Fruit fly (Drosophila melanogaster) whole organism, embryonic: ENCODE data around the gene CG31817.

Experiments
- Atf3 ChIP-seq: fragments of 200-800 bp; sonication (Bioruptor generic); optimal IDR thresholded peaks from 3 replicates; lab custom pipeline; 2016; ENCODE audit warnings: missing biosample characterization, missing genetic modification characterization
- B-H1 ChIP-seq: fragments of 200-800 bp; sonication (Bioruptor generic); IDR thresholded peaks from 3 replicates; pipeline ENCODE4 v1.3.6; 2022; ENCODE audit warnings: missing biosample characterization, missing genetic modification characterization
- Bgb ChIP-seq: fragments of 200-800 bp; sonication (Bioruptor generic); IDR thresholded peaks from 2 replicates; pipeline ENCODE4 v1.3.6; 2022; ENCODE audit warnings: missing biosample characterization, missing genetic modification characterization; ENCODE audit not compliant: partially characterized antibody
- CG10366 ChIP-seq: fragments of 200-800 bp; sonication (Bioruptor generic); IDR thresholded peaks from 2 replicates; pipeline ENCODE4 v1.3.6; 2022; ENCODE audit warnings: missing biosample characterization, missing genetic modification characterization
- CG11093 ChIP-seq: fragments of 200-800 bp; sonication (Bioruptor generic); IDR thresholded peaks from 3 replicates; pipeline ENCODE4 v1.3.6; 2022; ENCODE audit warnings: missing biosample characterization, missing genetic modification characterization
- CG11456 ChIP-seq: fragments of 200-800 bp; sonication (Bioruptor generic); IDR thresholded peaks from 3 replicates; pipeline ENCODE4 v1.3.6; 2022; ENCODE audit warnings: missing biosample characterization, missing genetic modification characterization
- CG11696 ChIP-seq: fragments of 200-800 bp; sonication (Bioruptor generic); IDR thresholded peaks from 2 replicates; pipeline ENCODE4 v1.3.6; 2022; ENCODE audit warnings: missing biosample characterization, missing genetic modification characterization
- CG12744 ChIP-seq: fragments of 200-800 bp; sonication (Bioruptor generic); optimal IDR thresholded peaks from 2 replicates; lab custom pipeline; 2016; ENCODE audit warnings: missing biosample characterization, missing genetic modification characterization
- CG14014 ChIP-seq: fragments of 200-800 bp; sonication (Bioruptor generic); IDR thresholded peaks from 2 replicates; pipeline ENCODE4 v1.3.6; 2022; ENCODE audit warnings: missing biosample characterization, missing genetic modification characterization
- CG14441 ChIP-seq: fragments of 200-800 bp; sonication (Bioruptor generic); IDR thresholded peaks from 2 replicates; pipeline ENCODE4 v1.3.6; 2022; ENCODE audit warnings: missing biosample characterization, missing genetic modification characterization
- CG1529 ChIP-seq: fragments of 200-800 bp; sonication (Bioruptor generic); optimal IDR thresholded peaks from 3 replicates; lab custom pipeline; 2018; ENCODE audit warnings: missing biosample characterization, missing genetic modification characterization
- CG15601 ChIP-seq: fragments of 200-800 bp; sonication (Bioruptor generic); optimal IDR thresholded peaks from 3 replicates; lab custom pipeline; 2019; ENCODE audit warnings: missing biosample characterization, mild to moderate bottlenecking, missing genetic modification characterization, moderate library complexity
- CG1603 ChIP-seq: fragments of 200-800 bp; sonication (Bioruptor generic); optimal IDR thresholded peaks from 2 replicates; lab custom pipeline; 2019; ENCODE audit warnings: missing biosample characterization, mild to moderate bottlenecking, missing genetic modification characterization, moderate library complexity
- CG17359 ChIP-seq: fragments of 200-800 bp; sonication (Bioruptor generic); optimal IDR thresholded peaks from 3 replicates; lab custom pipeline; 2018; ENCODE audit warnings: missing biosample characterization, mild to moderate bottlenecking, missing genetic modification characterization, moderate library complexity
- CG18619 ChIP-seq: fragments of 200-800 bp; sonication (Bioruptor generic); optimal IDR thresholded peaks from 3 replicates; lab custom pipeline; 2017; ENCODE audit warnings: missing biosample characterization, mild to moderate bottlenecking, missing genetic modification characterization
- CG3726 ChIP-seq: fragments of 200-800 bp; sonication (Bioruptor generic); IDR thresholded peaks from 3 replicates; pipeline ENCODE4, ENCODE4 v1.3.6; 2022; ENCODE audit warnings: missing biosample characterization, missing genetic modification characterization
- CG6272 ChIP-seq: fragments of 200-800 bp; sonication (Bioruptor generic); IDR thresholded peaks from 2 replicates; pipeline ENCODE4 v1.3.6; 2022; ENCODE audit warnings: missing biosample characterization, missing genetic modification characterization
- CG7271 ChIP-seq: fragments of 200-800 bp; sonication (Bioruptor generic); optimal IDR thresholded peaks from 2 replicates; lab custom pipeline; 2018; ENCODE audit warnings: missing biosample characterization, mild to moderate bottlenecking, missing genetic modification characterization, moderate library complexity
- CG7556 ChIP-seq: fragments of 200-800 bp; sonication (Bioruptor generic); optimal IDR thresholded peaks from 2 replicates; lab custom pipeline; 2017; ENCODE audit warnings: missing biosample characterization, mild to moderate bottlenecking, missing genetic modification characterization
- CG7745 ChIP-seq: fragments of 200-800 bp; sonication (Bioruptor generic); optimal IDR thresholded peaks from 2 replicates; lab custom pipeline; 2018; ENCODE audit warnings: missing biosample characterization, mild to moderate bottlenecking, missing genetic modification characterization, moderate library complexity
- CG8944 ChIP-seq: fragments of 200-800 bp; sonication (Bioruptor generic); optimal IDR thresholded peaks from 3 replicates; lab custom pipeline; 2016; ENCODE audit warnings: missing biosample characterization, missing genetic modification characterization
- CG9609 ChIP-seq: fragments of 200-800 bp; sonication (Bioruptor generic); optimal IDR thresholded peaks from 3 replicates; lab custom pipeline; 2016; ENCODE audit warnings: missing biosample characterization, missing genetic modification characterization
- CrebB ChIP-seq: fragments of 200-800 bp; sonication (Bioruptor generic); optimal IDR thresholded peaks from 3 replicates; lab custom pipeline; 2018; ENCODE audit warnings: missing biosample characterization, mild to moderate bottlenecking, missing genetic modification characterization
- Dek ChIP-seq: fragments of 200-800 bp; sonication (Bioruptor generic); optimal IDR thresholded peaks from 3 replicates; lab custom pipeline; 2019; ENCODE audit warnings: missing biosample characterization, mild to moderate bottlenecking, missing genetic modification characterization, moderate library complexity
- Dref ChIP-seq: fragments of 200-800 bp; sonication (Bioruptor generic); IDR thresholded peaks from 2 replicates; pipeline ENCODE4 v1.3.6; 2022; ENCODE audit warnings: missing biosample characterization, missing genetic modification characterization
- Fer2 ChIP-seq: fragments of 200-800 bp; sonication (Bioruptor generic); optimal IDR thresholded peaks from 2 replicates; lab custom pipeline; 2018; ENCODE audit warnings: missing biosample characterization, mild to moderate bottlenecking, missing genetic modification characterization, moderate library complexity
- HLH54F ChIP-seq: fragments of 200-800 bp; sonication (Bioruptor generic); optimal IDR thresholded peaks from 3 replicates; lab custom pipeline; 2016; ENCODE audit warnings: missing biosample characterization, missing genetic modification characterization
- Lim3 ChIP-seq: fragments of 200-800 bp; sonication (Bioruptor generic); IDR thresholded peaks from 2 replicates; pipeline ENCODE4 v1.3.6; 2022; ENCODE audit warnings: missing biosample characterization, missing genetic modification characterization
- MTF-1 ChIP-seq: fragments of 200-800 bp; sonication (Bioruptor generic); optimal IDR thresholded peaks from 2 replicates; lab custom pipeline; 2018; ENCODE audit warnings: missing biosample characterization, mild to moderate bottlenecking, missing genetic modification characterization, borderline replicate concordance
- Pdp1 ChIP-seq, 2 experiments: fragments of 200-800 bp; sonication (Bioruptor generic); optimal IDR thresholded peaks; 3 replicates each; lab custom pipeline; 2016; ENCODE audit warnings: missing biosample characterization in 2 of 2, missing genetic modification characterization in 2 of 2, mild to moderate bottlenecking in 1 of 2, moderate library complexity in 1 of 2
- Sox102F ChIP-seq: fragments of 200-800 bp; sonication (Bioruptor generic); optimal IDR thresholded peaks from 2 replicates; lab custom pipeline; 2018; ENCODE audit warnings: missing biosample characterization, mild to moderate bottlenecking, missing genetic modification characterization, moderate library complexity
- TFAM ChIP-seq: fragments of 200-800 bp; sonication (Bioruptor generic); optimal IDR thresholded peaks from 2 replicates; lab custom pipeline; 2017; ENCODE audit warnings: missing biosample characterization, missing genetic modification characterization, inconsistent platforms
- ase ChIP-seq: fragments of 200-800 bp; sonication (Bioruptor generic); IDR thresholded peaks from 3 replicates; pipeline ENCODE4 v1.3.6; 2022; ENCODE audit warnings: missing biosample characterization, missing genetic modification characterization
- ato ChIP-seq: fragments of 200-800 bp; sonication (Bioruptor generic); IDR thresholded peaks from 2 replicates; pipeline ENCODE4 v1.3.6; 2022; ENCODE audit warnings: missing biosample characterization, missing genetic modification characterization; ENCODE audit not compliant: partially characterized antibody
- bab2 ChIP-seq: fragments of 200-800 bp; sonication (Bioruptor generic); optimal IDR thresholded peaks from 2 replicates; lab custom pipeline; 2016; ENCODE audit warnings: missing biosample characterization, missing genetic modification characterization
- bcd ChIP-seq: fragments of 200-800 bp; sonication (Bioruptor generic); optimal IDR thresholded peaks from 2 replicates; lab custom pipeline; 2017; ENCODE audit warnings: missing biosample characterization, mild to moderate bottlenecking, missing genetic modification characterization
- cato ChIP-seq: fragments of 200-800 bp; sonication (Bioruptor generic); optimal IDR thresholded peaks from 2 replicates; lab custom pipeline; 2016; ENCODE audit warnings: missing biosample characterization, missing genetic modification characterization, borderline replicate concordance
- corto ChIP-seq: fragments of 200-800 bp; sonication (Bioruptor generic); optimal IDR thresholded peaks from 2 replicates; lab custom pipeline; 2016; ENCODE audit warnings: missing biosample characterization, mild to moderate bottlenecking, missing genetic modification characterization, moderate library complexity
- crp ChIP-seq, 2 experiments: fragments of 200-800 bp; sonication (Bioruptor generic); optimal IDR thresholded peaks; 2 replicates in 1 of 2; 3 replicates in 1 of 2; lab custom pipeline; 2017; ENCODE audit warnings: missing biosample characterization in 2 of 2, missing genetic modification characterization in 2 of 2, mild to moderate bottlenecking in 1 of 2, moderate library complexity in 1 of 2
- fd96Cb ChIP-seq: fragments of 200-800 bp; sonication (Bioruptor generic); optimal IDR thresholded peaks from 2 replicates; lab custom pipeline; 2018; ENCODE audit warnings: missing biosample characterization, mild to moderate bottlenecking, missing genetic modification characterization, moderate library complexity
- grau ChIP-seq: fragments of 200-800 bp; optimal IDR thresholded peaks from 3 replicates; lab custom pipeline; 2019; ENCODE audit warnings: missing biosample characterization, mild to moderate bottlenecking, missing genetic modification characterization, moderate library complexity
- grn ChIP-seq: fragments of 200-800 bp; sonication (Bioruptor generic); optimal IDR thresholded peaks from 3 replicates; lab custom pipeline; 2017; ENCODE audit warnings: missing biosample characterization, missing genetic modification characterization
- lilli ChIP-seq: fragments of 200-800 bp; sonication (Bioruptor generic); optimal IDR thresholded peaks from 3 replicates; lab custom pipeline; 2016; ENCODE audit warnings: missing biosample characterization, missing genetic modification characterization
- lola ChIP-seq, 3 experiments: fragments of >200 bp in 2 of 3; fragments of 200-800 bp in 1 of 3; sonication (Bioruptor generic) in 1 of 3; optimal IDR thresholded peaks; 2 replicates each; lab custom pipeline; 2017 to 2019; ENCODE audit warnings: missing biosample characterization in 3 of 3, missing genetic modification characterization in 3 of 3, mild to moderate bottlenecking in 1 of 3, moderate library complexity in 1 of 3
- sima ChIP-seq: fragments of 200-800 bp; sonication (Bioruptor generic); optimal IDR thresholded peaks from 2 replicates; lab custom pipeline; 2016; ENCODE audit warnings: missing biosample characterization, missing genetic modification characterization
- sqz ChIP-seq: fragments of 200-800 bp; sonication (Bioruptor generic); optimal IDR thresholded peaks from 3 replicates; lab custom pipeline; 2018; ENCODE audit warnings: missing biosample characterization, mild to moderate bottlenecking, missing genetic modification characterization
- tin ChIP-seq: fragments of 200-800 bp; sonication (Bioruptor generic); optimal IDR thresholded peaks from 3 replicates; lab custom pipeline; 2016; ENCODE audit warnings: missing biosample characterization, missing genetic modification characterization
- tna ChIP-seq: fragments of 200-800 bp; sonication (Bioruptor generic); IDR thresholded peaks from 2 replicates; pipeline ENCODE4 v1.3.6; 2022; ENCODE audit warnings: missing biosample characterization, missing genetic modification characterization; ENCODE audit not compliant: partially characterized antibody

The CG31817 gene

DNA sequence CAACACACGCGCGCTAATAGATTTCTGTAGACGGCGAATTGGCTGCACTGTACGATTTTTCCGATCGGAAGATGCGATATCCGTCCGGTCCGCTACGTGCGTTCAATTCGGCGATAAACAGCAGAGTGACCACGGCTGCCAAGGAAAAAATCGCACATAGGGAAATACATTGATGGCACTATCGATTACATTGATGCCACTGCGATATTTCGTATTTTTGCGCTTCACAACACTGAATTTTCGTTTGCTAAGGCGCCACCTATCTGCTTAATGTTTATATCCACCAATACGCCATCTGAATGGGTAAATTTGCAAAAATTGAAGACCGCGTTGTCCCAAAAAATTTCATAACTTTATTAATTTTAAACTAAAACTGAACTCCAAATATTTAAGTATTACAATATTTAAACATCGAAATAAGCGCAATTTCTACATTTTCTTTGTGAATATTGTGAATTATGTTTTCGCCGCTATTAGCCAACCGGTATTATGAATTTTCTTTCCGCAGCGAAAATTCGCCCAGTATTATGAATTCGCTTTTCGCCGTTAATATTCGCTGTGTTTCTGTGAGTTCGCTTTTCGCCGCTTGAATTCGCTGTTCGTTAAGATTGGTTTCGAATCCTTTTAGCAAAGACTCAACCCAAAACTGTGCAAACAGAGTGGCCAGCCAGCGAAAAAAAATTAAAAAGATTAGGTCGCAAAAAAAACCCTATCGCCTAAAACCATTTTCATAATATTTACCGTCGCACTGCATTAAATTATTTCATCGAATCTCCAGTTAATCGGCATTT, 49.9 kb downstream of the CG31817 start, which contains the start of the genes crp and pkaap:
TSS of gene crp (minus strand) at position 129 of the 791 bp plus-strand sequence.
TSS of gene pkaap (plus strand) at position 689 of the 791 bp plus-strand sequence.
- TF ChIP-seq grau (tag; lab: Kevin White, UChicago), result peak; percentile 69
- TF ChIP-seq CG1529 (GFP tag; lab: Kevin White, UChicago), result peak; percentile 61
- peak; percentile 75 for TF ChIP-seq CG15601 (tag; lab: Kevin White, UChicago)
- no peak for TF ChIP-seq cato (GFP tag; lab: Kevin White, UChicago)
- peak; percentile 93 for TF ChIP-seq CG8944
- TF ChIP-seq CG7745 (tag; lab: Kevin White, UChicago), result peak; percentile 34
- no peak for TF ChIP-seq Dref (GFP tag; lab: Robert Waterston, UW)
- peak; percentile 55; the same call in 2 of the 3 replicates for TF ChIP-seq CG11093 (GFP tag; lab: Robert Waterston, UW)
- TF ChIP-seq lilli (GFP tag; lab: Kevin White, UChicago), result peak; percentile 93
- TF ChIP-seq CG18619, result peak; percentile 52
- no peak for TF ChIP-seq B-H1
- TF ChIP-seq grn, result peak; percentile 90
- TF ChIP-seq CG17359 (tag; lab: Kevin White, UChicago), result peak; percentile 73
- TF ChIP-seq CG11456 (GFP tag; lab: Robert Waterston, UW), result no peak
- peak; percentile 84 for TF ChIP-seq CrebB (tag; lab: Kevin White, UChicago)
- no peak for TF ChIP-seq CG3726
- peak; percentile 42 for TF ChIP-seq Fer2 (tag; lab: Kevin White, UChicago)
- no peak for TF ChIP-seq Bgb (GFP tag; lab: Robert Waterston, UW)
- no peak for TF ChIP-seq Lim3
- peak; percentile 75 for TF ChIP-seq Dek (tag; lab: Kevin White, UChicago)
- peak; percentile 89 for TF ChIP-seq CG1603
- TF ChIP-seq sqz (GFP tag; lab: Kevin White, UChicago), result no peak
- peak; percentile 90 for TF ChIP-seq tin
- TF ChIP-seq CG12744 (GFP tag; lab: Kevin White, UChicago), result peak; percentile 77
- TF ChIP-seq fd96Cb (tag; lab: Kevin White, UChicago), result peak; percentile 53
- TF ChIP-seq CG14014 (GFP tag; lab: Robert Waterston, UW), result no peak
- no peak for TF ChIP-seq TFAM (GFP tag; lab: Kevin White, UChicago)
- no peak for TF ChIP-seq tna (GFP tag; lab: Robert Waterston, UW)
- TF ChIP-seq Atf3 (GFP tag; lab: Kevin White, UChicago), result peak; percentile 54
- peak; percentile 20 for TF ChIP-seq sima
- no peak for TF ChIP-seq Sox102F
- peak in 1 of 3 experiments; percentile 14 for TF ChIP-seq lola (GFP tag; optimal IDR thresholded peaks at IDR 0.05; lab: Kevin White, UChicago)
- peak; percentile 65 for TF ChIP-seq CG7556
- TF ChIP-seq CG11696, result no peak
- peak; percentile 82 for TF ChIP-seq MTF-1 (GFP tag; lab: Kevin White, UChicago)
- peak; percentile 74 for TF ChIP-seq CG6272 (GFP tag; lab: Robert Waterston, UW)
- no peak for TF ChIP-seq CG14441 (GFP tag; lab: Robert Waterston, UW)
- TF ChIP-seq CG10366 (GFP tag; lab: Robert Waterston, UW), result no peak
- TF ChIP-seq bab2 (GFP tag; lab: Kevin White, UChicago), result peak; percentile 90
- TF ChIP-seq ato, result no peak
- TF ChIP-seq corto (GFP tag; lab: Kevin White, UChicago), result peak; percentile 91
- TF ChIP-seq bcd (GFP tag; lab: Kevin White, UChicago), result peak; percentile 69
- TF ChIP-seq CG7271 (tag; lab: Kevin White, UChicago), result peak; percentile 51
- TF ChIP-seq HLH54F (GFP tag; lab: Kevin White, UChicago), result peak; percentile 89
- TF ChIP-seq Pdp1 (GFP tag; optimal IDR thresholded peaks at IDR 0.05; lab: Kevin White, UChicago), result peak; percentile 88 to 90
- peak; percentile 75 for TF ChIP-seq CG9609 (GFP tag; lab: Kevin White, UChicago)
- TF ChIP-seq ase (GFP tag; lab: Robert Waterston, UW), result no peak
- TF ChIP-seq crp (GFP tag; optimal IDR thresholded peaks at IDR 0.05; lab: Kevin White, UChicago), result peak; percentile 2 to 78
